Fruit fly (Drosophila melanogaster) whole organism, embryonic: ENCODE data around the gene CG14664.
A peak's percentile ranks its signal among the peaks of the same experiment; 100 is the strongest.

ENCODE experiments used
- Bteb2 ChIP-seq: fragments of 200-800 bp; sonication (Bioruptor generic); optimal IDR thresholded peaks from 2 replicates; lab custom pipeline; 2016; ENCODE audit warnings: missing biosample characterization, missing genetic modification characterization
- C15 ChIP-seq: fragments of 200-800 bp; sonication (Bioruptor generic); IDR thresholded peaks from 3 replicates; pipeline ENCODE4 v1.3.6; 2022; ENCODE audit warnings: missing biosample characterization, missing genetic modification characterization
- CG10366 ChIP-seq: fragments of 200-800 bp; sonication (Bioruptor generic); IDR thresholded peaks from 2 replicates; pipeline ENCODE4 v1.3.6; 2022; ENCODE audit warnings: missing biosample characterization, missing genetic modification characterization
- CG10462 ChIP-seq: fragments of 200-800 bp; sonication (Bioruptor generic); optimal IDR thresholded peaks from 2 replicates; lab custom pipeline; 2016; ENCODE audit warnings: missing biosample characterization, missing genetic modification characterization
- CG11247 ChIP-seq: fragments of 200-800 bp; sonication (Bioruptor generic); IDR thresholded peaks from 2 replicates; pipeline ENCODE4 v1.3.6; 2022; ENCODE audit warnings: missing biosample characterization, missing genetic modification characterization
- CG11723 ChIP-seq: fragments of 200-800 bp; sonication (Bioruptor generic); optimal IDR thresholded peaks from 2 replicates; lab custom pipeline; 2017; ENCODE audit warnings: missing biosample characterization, mild to moderate bottlenecking, missing genetic modification characterization
- CG12155 ChIP-seq: fragments of 200-800 bp; sonication (Bioruptor generic); optimal IDR thresholded peaks from 3 replicates; lab custom pipeline; 2016; ENCODE audit warnings: missing biosample characterization, missing genetic modification characterization
- CG1603 ChIP-seq: fragments of 200-800 bp; sonication (Bioruptor generic); optimal IDR thresholded peaks from 2 replicates; lab custom pipeline; 2019; ENCODE audit warnings: missing biosample characterization, mild to moderate bottlenecking, missing genetic modification characterization, moderate library complexity
- CG1647 ChIP-seq: fragments of 200-800 bp; sonication (Bioruptor generic); optimal IDR thresholded peaks from 3 replicates; lab custom pipeline; 2016; ENCODE audit warnings: missing biosample characterization, missing genetic modification characterization
- CG17328 ChIP-seq: fragments of 200-800 bp; sonication (Bioruptor generic); IDR thresholded peaks from 2 replicates; pipeline ENCODE4 v1.3.6; 2022; ENCODE audit warnings: missing biosample characterization, missing genetic modification characterization
- CG17359 ChIP-seq: fragments of 200-800 bp; sonication (Bioruptor generic); optimal IDR thresholded peaks from 3 replicates; lab custom pipeline; 2018; ENCODE audit warnings: missing biosample characterization, mild to moderate bottlenecking, missing genetic modification characterization, moderate library complexity
- CG18599 ChIP-seq: fragments of 200-800 bp; sonication (Bioruptor generic); optimal IDR thresholded peaks from 3 replicates; lab custom pipeline; 2017; ENCODE audit warnings: missing biosample characterization, missing genetic modification characterization, mild to moderate bottlenecking, moderate library complexity, missing genetic modification reagents
- CG3281 ChIP-seq: fragments of 200-800 bp; sonication (Bioruptor generic); optimal IDR thresholded peaks from 3 replicates; lab custom pipeline; 2017; ENCODE audit warnings: missing biosample characterization, mild to moderate bottlenecking, missing genetic modification characterization
- CG6254 ChIP-seq: fragments of 200-800 bp; sonication (Bioruptor generic); optimal IDR thresholded peaks from 3 replicates; lab custom pipeline; 2017; ENCODE audit warnings: mild to moderate bottlenecking, missing biosample characterization, missing genetic modification reagents, missing genetic modification characterization
- CG6813 ChIP-seq: fragments of 200-800 bp; sonication (Bioruptor generic); optimal IDR thresholded peaks from 2 replicates; lab custom pipeline; 2017; ENCODE audit warnings: missing biosample characterization, missing genetic modification characterization, mild to moderate bottlenecking, moderate library complexity, missing genetic modification reagents
- CG6854 ChIP-seq: fragments of 200-800 bp; sonication (Bioruptor generic); optimal IDR thresholded peaks from 3 replicates; lab custom pipeline; 2017; ENCODE audit warnings: missing biosample characterization, mild to moderate bottlenecking, missing genetic modification characterization
- CG9797 ChIP-seq: fragments of 200-800 bp; sonication (Bioruptor generic); optimal IDR thresholded peaks from 3 replicates; lab custom pipeline; 2018; ENCODE audit warnings: missing biosample characterization, mild to moderate bottlenecking, missing genetic modification characterization
- Camta ChIP-seq: fragments of 200-800 bp; sonication (Bioruptor generic); optimal IDR thresholded peaks from 2 replicates; lab custom pipeline; 2016; ENCODE audit warnings: missing biosample characterization, missing genetic modification characterization
- Dref ChIP-seq: fragments of 200-800 bp; sonication (Bioruptor generic); IDR thresholded peaks from 2 replicates; pipeline ENCODE4 v1.3.6; 2022; ENCODE audit warnings: missing biosample characterization, missing genetic modification characterization
- Fer2 ChIP-seq: fragments of 200-800 bp; sonication (Bioruptor generic); optimal IDR thresholded peaks from 2 replicates; lab custom pipeline; 2018; ENCODE audit warnings: missing biosample characterization, mild to moderate bottlenecking, missing genetic modification characterization, moderate library complexity
- Gsc ChIP-seq: fragments of 200-800 bp; sonication (Bioruptor generic); IDR thresholded peaks from 2 replicates; pipeline ENCODE4 v1.3.6; 2022; ENCODE audit warnings: missing biosample characterization, missing genetic modification characterization
- HHEX ChIP-seq: fragments of 200-800 bp; sonication (Bioruptor generic); optimal IDR thresholded peaks from 3 replicates; lab custom pipeline; 2017; ENCODE audit warnings: missing biosample characterization, mild to moderate bottlenecking, missing genetic modification characterization, missing genetic modification reagents
- HLH3B ChIP-seq: fragments of 200-800 bp; sonication (Bioruptor generic); IDR thresholded peaks from 2 replicates; pipeline ENCODE4 v1.3.6; 2022; ENCODE audit warnings: missing biosample characterization, missing genetic modification characterization
- Lhr ChIP-seq: fragments of 200-800 bp; sonication (Bioruptor generic); optimal IDR thresholded peaks from 3 replicates; lab custom pipeline; 2017; ENCODE audit warnings: mild to moderate bottlenecking, missing biosample characterization, missing genetic modification reagents, missing genetic modification characterization
- Lpt ChIP-seq: fragments of >200 bp; optimal IDR thresholded peaks from 2 replicates; lab custom pipeline; 2018; ENCODE audit warnings: missing biosample characterization, missing genetic modification characterization
- PHDP ChIP-seq: fragments of 200-800 bp; sonication (Bioruptor generic); optimal IDR thresholded peaks from 3 replicates; lab custom pipeline; 2018; ENCODE audit warnings: missing biosample characterization, mild to moderate bottlenecking, missing genetic modification characterization, moderate library complexity
- Pdp1 ChIP-seq, 2 experiments: fragments of 200-800 bp; sonication (Bioruptor generic); optimal IDR thresholded peaks; 3 replicates each; lab custom pipeline; 2016; ENCODE audit warnings: missing biosample characterization in 2 of 2, missing genetic modification characterization in 2 of 2, mild to moderate bottlenecking in 1 of 2, moderate library complexity in 1 of 2
- Sox100B ChIP-seq: fragments of 200-800 bp; sonication (Bioruptor generic); optimal IDR thresholded peaks from 3 replicates; lab custom pipeline; 2018; ENCODE audit warnings: missing biosample characterization, mild to moderate bottlenecking, missing genetic modification characterization
- Sox102F ChIP-seq: fragments of 200-800 bp; sonication (Bioruptor generic); optimal IDR thresholded peaks from 2 replicates; lab custom pipeline; 2018; ENCODE audit warnings: missing biosample characterization, mild to moderate bottlenecking, missing genetic modification characterization, moderate library complexity
- cas ChIP-seq: fragments of 200-800 bp; sonication (Bioruptor generic); IDR thresholded peaks from 2 replicates; pipeline ENCODE4 v1.3.6; 2022; ENCODE audit warnings: missing biosample characterization, missing genetic modification characterization
- esg ChIP-seq: fragments of 200-800 bp; sonication (Bioruptor generic); conservative IDR thresholded peaks from 2 replicates; pipeline ENCODE4 v1.3.6; 2022; ENCODE audit warnings: missing biosample characterization, missing genetic modification characterization
- hth ChIP-seq: fragments of >200 bp; optimal IDR thresholded peaks from 2 replicates; lab custom pipeline; 2017; ENCODE audit warnings: inconsistent platforms
- insv ChIP-seq, 2 experiments: fragments of 200-800 bp; sonication (Bioruptor generic); optimal IDR thresholded peaks; 3 replicates each; lab custom pipeline; 2016 to 2018; ENCODE audit warnings: missing biosample characterization in 2 of 2, missing genetic modification characterization in 2 of 2
- jigr1 ChIP-seq: fragments of 200-800 bp; sonication (Bioruptor generic); IDR thresholded peaks from 3 replicates; pipeline ENCODE4 v1.3.6; 2022; ENCODE audit warnings: missing biosample characterization, missing genetic modification characterization
- lilli ChIP-seq: fragments of 200-800 bp; sonication (Bioruptor generic); optimal IDR thresholded peaks from 3 replicates; lab custom pipeline; 2016; ENCODE audit warnings: missing biosample characterization, missing genetic modification characterization
- lov ChIP-seq, 2 experiments: fragments of 200-800 bp in 1 of 2; fragments of >200 bp in 1 of 2; sonication (Bioruptor generic) in 1 of 2; IDR thresholded peaks in 1 of 2; optimal IDR thresholded peaks in 1 of 2; 2 replicates in 1 of 2; 3 replicates in 1 of 2; pipeline versions ENCODE4 v1.3.6 to Lab custom; 2017 to 2022; ENCODE audit warnings: missing biosample characterization in 1 of 2, missing genetic modification characterization in 1 of 2
- luna ChIP-seq: fragments of 200-800 bp; sonication (Bioruptor generic); optimal IDR thresholded peaks from 2 replicates; lab custom pipeline; 2016; ENCODE audit warnings: missing biosample characterization, missing genetic modification characterization
- pan ChIP-seq, 4 experiments: fragments of >200 bp in 3 of 4; fragments of 200-800 bp in 1 of 4; sonication (Bioruptor generic) in 1 of 4; optimal IDR thresholded peaks in 3 of 4; IDR thresholded peaks in 1 of 4; 2 replicates each; pipeline versions ENCODE4 v1.3.6 to Lab custom; 2017 to 2022; ENCODE audit warnings: missing biosample characterization in 2 of 4, missing genetic modification characterization in 2 of 4, mixed read lengths in 1 of 4
- pb ChIP-seq: fragments of 200-800 bp; sonication (Bioruptor generic); optimal IDR thresholded peaks from 3 replicates; lab custom pipeline; 2016; ENCODE audit warnings: missing biosample characterization, missing genetic modification characterization
- pum ChIP-seq: fragments of 200-800 bp; sonication (Bioruptor generic); optimal IDR thresholded peaks from 2 replicates; lab custom pipeline; 2016; ENCODE audit warnings: missing biosample characterization, missing genetic modification characterization
- rib ChIP-seq: fragments of 200-800 bp; sonication (Bioruptor generic); IDR thresholded peaks from 2 replicates; pipeline ENCODE4 v1.3.6; 2022; ENCODE audit warnings: missing biosample characterization, missing genetic modification characterization
- ssp ChIP-seq: fragments of 200-800 bp; sonication (Bioruptor generic); IDR thresholded peaks from 2 replicates; pipeline ENCODE4 v1.3.6; 2022; ENCODE audit warnings: missing biosample characterization, missing genetic modification characterization
- stwl ChIP-seq: fragments of 200-800 bp; sonication (Bioruptor generic); optimal IDR thresholded peaks from 3 replicates; lab custom pipeline; 2018; ENCODE audit warnings: missing biosample characterization, mild to moderate bottlenecking, missing genetic modification characterization, moderate library complexity
- tin ChIP-seq: fragments of 200-800 bp; sonication (Bioruptor generic); optimal IDR thresholded peaks from 3 replicates; lab custom pipeline; 2016; ENCODE audit warnings: missing biosample characterization, missing genetic modification characterization
- tll ChIP-seq, 2 experiments: fragments of 200-800 bp in 1 of 2; fragments of >200 bp in 1 of 2; sonication (Bioruptor generic) in 1 of 2; optimal IDR thresholded peaks; 2 replicates each; lab custom pipeline; 2017 to 2019; ENCODE audit warnings: missing biosample characterization in 2 of 2, missing genetic modification characterization in 2 of 2, mild to moderate bottlenecking in 1 of 2, moderate library complexity in 1 of 2
- unc-4 ChIP-seq: fragments of 200-800 bp; sonication (Bioruptor generic); IDR thresholded peaks from 2 replicates; pipeline ENCODE4 v1.3.6; 2022; ENCODE audit warnings: missing biosample characterization, missing genetic modification characterization; ENCODE audit not compliant: partially characterized antibody
- wor ChIP-seq: fragments of 200-800 bp; sonication (Bioruptor generic); IDR thresholded peaks from 2 replicates; pipeline ENCODE4 v1.3.6; 2022; ENCODE audit warnings: missing biosample characterization, missing genetic modification characterization

The CG14664 gene

DNA sequence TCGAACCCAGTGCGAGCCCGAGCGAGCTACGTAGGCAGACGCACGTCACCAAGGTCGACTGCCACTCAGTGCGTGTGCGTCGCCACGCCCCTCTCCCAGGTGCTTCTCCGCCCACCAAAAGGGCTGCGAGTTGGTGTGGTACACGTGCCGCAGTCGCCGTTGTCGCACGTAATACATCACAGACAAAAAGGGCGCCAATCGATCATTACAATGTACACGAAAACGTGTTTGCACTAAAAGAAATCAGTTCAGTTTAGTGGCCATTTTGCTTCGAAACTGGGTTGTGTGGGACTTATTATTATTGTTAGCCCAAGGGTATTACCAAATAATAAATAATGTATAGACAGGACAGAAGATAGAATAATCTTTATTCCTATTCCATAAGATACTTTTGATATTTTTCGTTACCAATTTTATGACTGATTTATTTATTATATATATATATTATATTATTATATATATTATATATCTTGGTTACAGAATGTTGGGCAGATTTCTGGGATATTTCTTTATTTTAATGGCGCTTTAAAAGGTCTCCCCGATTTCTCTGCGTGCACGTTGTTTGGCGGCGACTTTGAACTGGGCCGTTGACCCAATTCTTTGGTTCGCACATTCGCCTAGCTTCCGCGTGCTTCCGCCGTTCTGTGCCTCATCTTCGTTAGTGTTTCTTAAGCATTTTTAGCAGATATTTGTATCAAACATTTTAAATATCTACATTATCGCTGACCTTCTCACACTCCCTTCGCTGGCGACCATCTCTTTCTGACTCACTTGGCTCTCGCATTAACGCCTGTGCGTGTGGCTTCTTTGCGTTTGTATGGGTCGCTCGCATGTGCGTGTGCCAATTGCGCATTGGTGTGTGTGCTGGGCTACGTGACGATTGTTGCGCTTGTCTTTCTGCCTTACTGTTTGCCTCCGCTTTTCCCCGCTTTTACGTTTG is 39.6 kb downstream of the CG14664 start (continued):
- TF ChIP-seq CG18599 (peak; percentile 87), CG17359 (tag; lab: Kevin White, UChicago) (peak; percentile 85), tll (GFP tag; optimal IDR thresholded peaks at IDR 0.05; lab: Kevin White, UChicago) (no peak), HLH3B (peak; percentile 76), jigr1 (no peak), C15 (no peak), CG1647 (GFP tag; lab: Kevin White, UChicago) (no peak), hth (no peak), Fer2 (tag; lab: Kevin White, UChicago) (peak; percentile 61), tin (GFP tag; lab: Kevin White, UChicago) (peak; percentile 82), CG12155 (GFP tag; lab: Kevin White, UChicago) (peak; percentile 46), cas (GFP tag; lab: Robert Waterston, UW) (no peak), unc-4 (GFP tag; lab: Robert Waterston, UW) (no peak), Bteb2 (no peak), pum (GFP tag; lab: Kevin White, UChicago) (peak; percentile 28), Pdp1 (GFP tag; optimal IDR thresholded peaks at IDR 0.05; lab: Kevin White, UChicago) (peak; percentile 44 to 76), CG6254 (GFP tag; lab: Kevin White, UChicago) (peak; percentile 73), pan (optimal IDR thresholded peaks at IDR 0.05; lab: Kevin White, UChicago) (peak in 1 of 2 experiments; percentile 23), pan (GFP tag; optimal IDR thresholded peaks at IDR 0.05 in 1 of 2, IDR thresholded peaks at IDR 0.05 in 1 of 2) (peak in 1 of 2 experiments; percentile 75), CG11247 (GFP tag; lab: Robert Waterston, UW) (peak; percentile 61; the same call in 1 of the 2 replicates), CG9797 (GFP tag; lab: Kevin White, UChicago) (no peak), ssp (GFP tag; lab: Robert Waterston, UW) (peak; percentile 65), rib (GFP tag; lab: Robert Waterston, UW) (peak; percentile 32), Camta (GFP tag; lab: Kevin White, UChicago) (no peak), CG17328 (GFP tag; lab: Robert Waterston, UW) (peak; percentile 55), CG10366 (GFP tag; lab: Robert Waterston, UW) (peak; percentile 51; the same call in 1 of the 2 replicates), CG10462 (GFP tag; lab: Kevin White, UChicago) (peak; percentile 60), CG1603 (tag; lab: Kevin White, UChicago) (peak; percentile 51), HHEX (peak; percentile 88), Lhr (GFP tag; lab: Kevin White, UChicago) (no peak), Dref (GFP tag; lab: Robert Waterston, UW) (no peak), luna (no peak), lilli (peak; percentile 43), lov (optimal IDR thresholded peaks at IDR 0.05; lab: Kevin White, UChicago) (no peak), lov (GFP tag; IDR thresholded peaks at IDR 0.05; lab: Robert Waterston, UW) (no peak), CG6813 (peak; percentile 87), CG3281 (GFP tag; lab: Kevin White, UChicago) (peak; percentile 91), Sox100B (GFP tag; lab: Kevin White, UChicago) (peak; percentile 95), wor (peak; percentile 61), esg (GFP tag; lab: Robert Waterston, UW) (peak; percentile 67), CG11723 (GFP tag; lab: Kevin White, UChicago) (peak; percentile 63), pb (GFP tag; lab: Kevin White, UChicago) (no peak), insv (GFP tag; optimal IDR thresholded peaks at IDR 0.05; lab: Kevin White, UChicago) (peak in 1 of 2 experiments; percentile 59), Sox102F (peak; percentile 86), stwl (no peak), Lpt (GFP tag; lab: Kevin White, UChicago) (no peak), CG6854 (GFP tag; lab: Kevin White, UChicago) (peak; percentile 89), PHDP (tag; lab: Kevin White, UChicago) (peak; percentile 89), Gsc (GFP tag; lab: Robert Waterston, UW) (no peak)
